Worm (Caenorhabditis elegans) whole organism, midembryonic: ENCODE measurements around the gene T03G6.3.

ENCODE experiments used
- klf-2 ChIP-seq: fragments of 200-800 bp; sonication (Bioruptor generic); conservative IDR thresholded peaks from 2 replicates; pipeline ENCODE4 v1.3.6; 2022; ENCODE audit warnings: missing genetic modification reagents, missing genetic modification characterization, missing compliant biosample characterization
- ref-1 ChIP-seq: fragments of 200-800 bp; sonication (Bioruptor generic); conservative IDR thresholded peaks from 2 replicates; pipeline ENCODE4 v1.3.6; 2022; ENCODE audit warnings: missing genetic modification reagents, missing genetic modification characterization, missing compliant biosample characterization

DNA sequence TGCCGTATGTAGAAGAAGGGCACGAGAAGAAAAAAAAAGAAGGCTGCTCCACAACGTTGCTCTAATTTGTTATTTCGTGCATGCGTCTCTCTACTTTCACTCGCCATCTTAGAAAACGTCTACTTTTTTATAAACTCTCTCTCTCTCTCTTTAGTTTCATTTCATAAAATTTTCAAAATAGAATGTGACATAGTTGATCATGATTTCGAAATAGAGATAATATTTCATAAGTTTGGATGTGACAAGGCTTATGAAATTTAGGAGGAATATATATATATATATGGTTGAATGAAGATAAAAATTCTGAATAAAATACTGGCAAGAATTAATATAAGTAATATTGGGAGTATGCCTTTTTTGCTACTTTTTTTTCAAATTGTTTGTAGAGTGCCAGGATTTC, 25.6 kb upstream of the T03G6.3 start:
- TF ChIP-seq ref-1 (GFP tag; lab: Robert Waterston, UW) (no peak), klf-2 (no peak)
